Fruit fly (Drosophila melanogaster) whole organism, embryonic: ENCODE measurements around the gene Mrm2.
A peak's percentile ranks its signal among the peaks of the same experiment; 100 is the strongest.

Experiments
- Atf-2 ChIP-seq: fragments of 200-800 bp; sonication (Bioruptor generic); optimal IDR thresholded peaks from 2 replicates; lab custom pipeline; 2016; ENCODE audit warnings: missing biosample characterization, missing genetic modification characterization
- CG10274 ChIP-seq: fragments of 200-800 bp; sonication (Bioruptor generic); optimal IDR thresholded peaks from 3 replicates; lab custom pipeline; 2017; ENCODE audit warnings: missing biosample characterization, mild to moderate bottlenecking, missing genetic modification characterization
- CG10654 ChIP-seq: fragments of 200-800 bp; sonication (Bioruptor generic); optimal IDR thresholded peaks from 2 replicates; lab custom pipeline; 2016; ENCODE audit warnings: missing biosample characterization, missing genetic modification characterization
- CG11093 ChIP-seq: fragments of 200-800 bp; sonication (Bioruptor generic); IDR thresholded peaks from 3 replicates; pipeline ENCODE4 v1.3.6; 2022; ENCODE audit warnings: missing biosample characterization, missing genetic modification characterization
- CG11696 ChIP-seq: fragments of 200-800 bp; sonication (Bioruptor generic); IDR thresholded peaks from 2 replicates; pipeline ENCODE4 v1.3.6; 2022; ENCODE audit warnings: missing biosample characterization, missing genetic modification characterization
- CG12942 ChIP-seq: fragments of 200-800 bp; sonication (Bioruptor generic); optimal IDR thresholded peaks from 3 replicates; lab custom pipeline; 2016; ENCODE audit warnings: missing biosample characterization, missing genetic modification characterization
- CG13624 ChIP-seq: fragments of 200-800 bp; sonication (Bioruptor generic); optimal IDR thresholded peaks from 2 replicates; lab custom pipeline; 2016; ENCODE audit warnings: missing biosample characterization, missing genetic modification characterization
- CG1529 ChIP-seq: fragments of 200-800 bp; sonication (Bioruptor generic); optimal IDR thresholded peaks from 3 replicates; lab custom pipeline; 2018; ENCODE audit warnings: missing biosample characterization, missing genetic modification characterization
- CG17612 ChIP-seq: fragments of 200-800 bp; sonication (Bioruptor generic); IDR thresholded peaks from 2 replicates; pipeline ENCODE4 v1.3.6; 2022; ENCODE audit warnings: missing biosample characterization, missing genetic modification characterization
- CG3065 ChIP-seq: fragments of 200-800 bp; sonication (Bioruptor generic); optimal IDR thresholded peaks from 2 replicates; lab custom pipeline; 2016; ENCODE audit warnings: missing biosample characterization, missing genetic modification characterization
- CG33213 ChIP-seq: fragments of 200-800 bp; sonication (Bioruptor generic); optimal IDR thresholded peaks from 3 replicates; lab custom pipeline; 2016; ENCODE audit warnings: missing biosample characterization, missing genetic modification characterization
- CG4617 ChIP-seq: fragments of 200-800 bp; sonication (Bioruptor generic); optimal IDR thresholded peaks from 3 replicates; lab custom pipeline; 2016; ENCODE audit warnings: missing biosample characterization, missing genetic modification characterization, borderline replicate concordance
- CG5245 ChIP-seq: fragments of 200-800 bp; sonication (Bioruptor generic); optimal IDR thresholded peaks from 3 replicates; lab custom pipeline; 2016; ENCODE audit warnings: missing biosample characterization, missing genetic modification characterization
- CG6272 ChIP-seq: fragments of 200-800 bp; sonication (Bioruptor generic); IDR thresholded peaks from 2 replicates; pipeline ENCODE4 v1.3.6; 2022; ENCODE audit warnings: missing biosample characterization, missing genetic modification characterization
- CG7786 ChIP-seq: fragments of 200-800 bp; sonication (Bioruptor generic); optimal IDR thresholded peaks from 2 replicates; lab custom pipeline; 2016; ENCODE audit warnings: missing biosample characterization, missing genetic modification characterization
- CG8089 ChIP-seq: fragments of 200-800 bp; sonication (Bioruptor generic); optimal IDR thresholded peaks from 3 replicates; lab custom pipeline; 2016; ENCODE audit warnings: missing biosample characterization, missing genetic modification characterization
- CG8359 ChIP-seq: fragments of 200-800 bp; sonication (Bioruptor generic); optimal IDR thresholded peaks from 2 replicates; lab custom pipeline; 2017; ENCODE audit warnings: missing biosample characterization, mild to moderate bottlenecking, missing genetic modification characterization, borderline replicate concordance
- Dip3 ChIP-seq: fragments of 200-800 bp; sonication (Bioruptor generic); optimal IDR thresholded peaks from 3 replicates; lab custom pipeline; 2016; ENCODE audit warnings: missing biosample characterization, missing genetic modification characterization
- Doc2 ChIP-seq: fragments of 200-800 bp; sonication (Bioruptor generic); IDR thresholded peaks from 2 replicates; pipeline ENCODE4 v1.3.6; 2022; ENCODE audit warnings: missing biosample characterization, missing genetic modification characterization
- Doc3 ChIP-seq: fragments of 200-800 bp; sonication (Bioruptor generic); IDR thresholded peaks from 3 replicates; pipeline ENCODE4 v1.3.6; 2022; ENCODE audit warnings: missing biosample characterization, missing genetic modification characterization; ENCODE audit not compliant: partially characterized antibody
- Dref ChIP-seq: fragments of 200-800 bp; sonication (Bioruptor generic); IDR thresholded peaks from 2 replicates; pipeline ENCODE4 v1.3.6; 2022; ENCODE audit warnings: missing biosample characterization, missing genetic modification characterization
- Drgx ChIP-seq: fragments of 200-800 bp; sonication (Bioruptor generic); IDR thresholded peaks from 2 replicates; pipeline ENCODE4 v1.3.6; 2022; ENCODE audit warnings: missing biosample characterization, missing genetic modification characterization
- E2f2 ChIP-seq: fragments of 200-800 bp; sonication (Bioruptor generic); IDR thresholded peaks from 2 replicates; pipeline ENCODE4 v1.3.6; 2022; ENCODE audit warnings: missing biosample characterization, missing genetic modification characterization
- Fer3 ChIP-seq: fragments of 200-800 bp; sonication (Bioruptor generic); optimal IDR thresholded peaks from 2 replicates; lab custom pipeline; 2018; ENCODE audit warnings: missing biosample characterization, mild to moderate bottlenecking, missing genetic modification characterization, moderate library complexity
- Gug ChIP-seq: fragments of 200-800 bp; sonication (Bioruptor generic); IDR thresholded peaks from 4 replicates; pipeline ENCODE4 v1.3.6; 2022; ENCODE audit warnings: missing biosample characterization, missing genetic modification characterization
- HmgD ChIP-seq: fragments of 200-800 bp; sonication (Bioruptor generic); optimal IDR thresholded peaks from 3 replicates; lab custom pipeline; 2016; ENCODE audit warnings: missing biosample characterization, missing genetic modification characterization
- Hmx ChIP-seq: fragments of 200-800 bp; sonication (Bioruptor generic); optimal IDR thresholded peaks from 2 replicates; lab custom pipeline; 2016; ENCODE audit warnings: missing biosample characterization, missing genetic modification characterization
- Hr51 ChIP-seq, 2 experiments: fragments of 200-800 bp; sonication (Bioruptor generic); optimal IDR thresholded peaks; 2 replicates in 1 of 2; 3 replicates in 1 of 2; lab custom pipeline; 2016 to 2018; ENCODE audit warnings: missing biosample characterization in 2 of 2, missing genetic modification characterization in 2 of 2, mild to moderate bottlenecking in 1 of 2, moderate library complexity in 1 of 2
- Mrtf ChIP-seq: fragments of 200-800 bp; sonication (Bioruptor generic); IDR thresholded peaks from 3 replicates; pipeline ENCODE4 v1.3.6; 2022; ENCODE audit warnings: missing biosample characterization, missing genetic modification characterization
- amos ChIP-seq: fragments of 200-800 bp; sonication (Bioruptor generic); IDR thresholded peaks from 2 replicates; pipeline ENCODE4 v1.3.6; 2022; ENCODE audit warnings: missing biosample characterization, missing genetic modification characterization; ENCODE audit not compliant: partially characterized antibody
- bowl ChIP-seq: fragments of 200-800 bp; sonication (Bioruptor generic); IDR thresholded peaks from 2 replicates; pipeline ENCODE4 v1.3.6; 2022; ENCODE audit warnings: missing biosample characterization, missing genetic modification characterization
- chif ChIP-seq, 2 experiments: fragments of 200-800 bp; sonication (Bioruptor generic); optimal IDR thresholded peaks; 3 replicates each; lab custom pipeline; 2016; ENCODE audit warnings: missing biosample characterization in 2 of 2, missing genetic modification characterization in 2 of 2
- chm ChIP-seq: fragments of 200-800 bp; sonication (Bioruptor generic); IDR thresholded peaks from 2 replicates; pipeline ENCODE4 v1.3.6; 2022; ENCODE audit warnings: missing biosample characterization, missing genetic modification characterization
- crc ChIP-seq: fragments of 200-800 bp; sonication (Bioruptor generic); optimal IDR thresholded peaks from 2 replicates; lab custom pipeline; 2016; ENCODE audit warnings: missing biosample characterization, missing genetic modification characterization
- dan ChIP-seq: fragments of 200-800 bp; sonication (Bioruptor generic); IDR thresholded peaks from 2 replicates; pipeline ENCODE4 v1.3.6; 2022; ENCODE audit warnings: missing biosample characterization, missing genetic modification characterization
- danr ChIP-seq: fragments of 200-800 bp; sonication (Bioruptor generic); IDR thresholded peaks from 2 replicates; pipeline ENCODE4 v1.3.6; 2022; ENCODE audit warnings: missing biosample characterization, missing genetic modification characterization
- dpn ChIP-seq, 2 experiments: fragments of 200-800 bp; sonication (Bioruptor generic); optimal IDR thresholded peaks; 3 replicates each; lab custom pipeline; 2016; ENCODE audit warnings: missing biosample characterization in 2 of 2, missing genetic modification characterization in 2 of 2
- exex ChIP-seq: fragments of 200-800 bp; sonication (Bioruptor generic); optimal IDR thresholded peaks from 4 replicates; lab custom pipeline; 2018; ENCODE audit warnings: missing biosample characterization, mild to moderate bottlenecking, missing genetic modification characterization, moderate library complexity
- gem ChIP-seq: fragments of 200-800 bp; sonication (Bioruptor generic); optimal IDR thresholded peaks from 2 replicates; lab custom pipeline; 2019; ENCODE audit warnings: missing biosample characterization, mild to moderate bottlenecking, missing genetic modification characterization, moderate library complexity
- kay ChIP-seq: fragments of 200-800 bp; sonication (Bioruptor generic); optimal IDR thresholded peaks from 2 replicates; lab custom pipeline; 2016; ENCODE audit warnings: missing biosample characterization, missing genetic modification characterization
- lab ChIP-seq: fragments of 200-800 bp; sonication (Bioruptor generic); optimal IDR thresholded peaks from 3 replicates; lab custom pipeline; 2017; ENCODE audit warnings: missing biosample characterization, missing genetic modification characterization, mild to moderate bottlenecking, moderate library complexity, missing genetic modification reagents
- lilli ChIP-seq: fragments of 200-800 bp; sonication (Bioruptor generic); optimal IDR thresholded peaks from 3 replicates; lab custom pipeline; 2016; ENCODE audit warnings: missing biosample characterization, missing genetic modification characterization
- phol ChIP-seq: fragments of 200-800 bp; sonication (Bioruptor generic); optimal IDR thresholded peaks from 3 replicates; lab custom pipeline; 2018; ENCODE audit warnings: missing biosample characterization, mild to moderate bottlenecking, missing genetic modification characterization, moderate library complexity
- pros ChIP-seq: fragments of 200-800 bp; sonication (Bioruptor generic); optimal IDR thresholded peaks from 3 replicates; lab custom pipeline; 2019; ENCODE audit warnings: missing biosample characterization, mild to moderate bottlenecking, missing genetic modification characterization, moderate library complexity
- repo ChIP-seq: fragments of 200-800 bp; sonication (Bioruptor generic); optimal IDR thresholded peaks from 2 replicates; lab custom pipeline; 2016; ENCODE audit warnings: missing biosample characterization, missing genetic modification characterization
- rib ChIP-seq: fragments of 200-800 bp; sonication (Bioruptor generic); IDR thresholded peaks from 2 replicates; pipeline ENCODE4 v1.3.6; 2022; ENCODE audit warnings: missing biosample characterization, missing genetic modification characterization
- row ChIP-seq: fragments of 200-800 bp; sonication (Bioruptor generic); IDR thresholded peaks from 3 replicates; pipeline ENCODE4 v1.3.6; 2022; ENCODE audit warnings: missing biosample characterization, missing genetic modification characterization
- sr ChIP-seq: fragments of 200-800 bp; sonication (Bioruptor generic); IDR thresholded peaks from 3 replicates; pipeline ENCODE4 v1.3.6; 2022; ENCODE audit warnings: missing biosample characterization, missing genetic modification characterization
- wek ChIP-seq: fragments of 200-800 bp; sonication (Bioruptor generic); optimal IDR thresholded peaks from 3 replicates; lab custom pipeline; 2018; ENCODE audit warnings: missing biosample characterization, mild to moderate bottlenecking, missing genetic modification characterization, moderate library complexity

Gene Mrm2

dm6 chr3R:19863979-19864775, 2.8 kb downstream of the Mrm2 start, which contains the start of the genes CG4572 and CG4686 (continued):
- TF ChIP-seq Hr51 (GFP tag; optimal IDR thresholded peaks at IDR 0.05; lab: Kevin White, UChicago) (peak; percentile 57 to 77), sr (GFP tag; lab: Robert Waterston, UW) (peak; percentile 5; the same call in 1 of the 3 replicates), exex (peak; percentile 51), CG5245 (peak; percentile 36), Atf-2 (GFP tag; lab: Kevin White, UChicago) (peak; percentile 56), CG17612 (0 out of 2 replicates have a peak, but pooled peaks have one; percentile 49), chm (GFP tag; lab: Robert Waterston, UW) (no peak; the same call in 1 of the 2 replicates), dan (GFP tag; lab: Robert Waterston, UW) (no peak), Dref (GFP tag; lab: Robert Waterston, UW) (peak; percentile 23; the same call in 1 of the 2 replicates), CG12942 (GFP tag; lab: Kevin White, UChicago) (peak; percentile 73), CG7786 (GFP tag; lab: Kevin White, UChicago) (peak; percentile 71), rib (GFP tag; lab: Robert Waterston, UW) (peak; percentile 92), chif (GFP tag; optimal IDR thresholded peaks at IDR 0.05; lab: Kevin White, UChicago) (peak; percentile 60 to 62), repo (GFP tag; lab: Kevin White, UChicago) (peak; percentile 67), phol (tag; lab: Kevin White, UChicago) (peak; percentile 88), CG8089 (peak; percentile 34), dpn (GFP tag; optimal IDR thresholded peaks at IDR 0.05; lab: Kevin White, UChicago) (peak; percentile 78 to 80), kay (GFP tag; lab: Kevin White, UChicago) (no peak), Gug (peak; percentile 83; the same call in 3 of the 4 replicates), CG11696 (GFP tag; lab: Robert Waterston, UW) (no peak; the same call in none of the 2 replicates), CG11093 (peak; percentile 61; the same call in 1 of the 3 replicates), CG10654 (GFP tag; lab: Kevin White, UChicago) (peak; percentile 75), CG33213 (GFP tag; lab: Kevin White, UChicago) (peak; percentile 69), CG13624 (peak; percentile 96), Doc2 (GFP tag; lab: Robert Waterston, UW) (no peak), Hmx (peak; percentile 61), lilli (GFP tag; lab: Kevin White, UChicago) (peak; percentile 85), CG8359 (GFP tag; lab: Kevin White, UChicago) (no peak), Doc3 (GFP tag; lab: Robert Waterston, UW) (no peak), Drgx (GFP tag; lab: Robert Waterston, UW) (peak; percentile 79), HmgD (GFP tag; lab: Kevin White, UChicago) (peak; percentile 63), lab (GFP tag; lab: Kevin White, UChicago) (peak; percentile 80), CG3065 (GFP tag; lab: Kevin White, UChicago) (peak; percentile 28), wek (GFP tag; lab: Kevin White, UChicago) (no peak), amos (GFP tag; lab: Robert Waterston, UW) (no peak), row (GFP tag; lab: Robert Waterston, UW) (peak; percentile 89), Fer3 (tag; lab: Kevin White, UChicago) (peak; percentile 75), gem (peak; percentile 84), Dip3 (GFP tag; lab: Kevin White, UChicago) (peak; percentile 84), crc (peak; percentile 60), CG4617 (GFP tag; lab: Kevin White, UChicago) (peak; percentile 67), Mrtf (no peak; the same call in 2 of the 3 replicates), bowl (no peak), danr (GFP tag; lab: Robert Waterston, UW) (peak; percentile 75), E2f2 (GFP tag; lab: Robert Waterston, UW) (peak; percentile 55), CG1529 (peak; percentile 51), CG10274 (GFP tag; lab: Kevin White, UChicago) (peak; percentile 69), CG6272 (GFP tag; lab: Robert Waterston, UW) (peak; percentile 75), pros (GFP tag; lab: Kevin White, UChicago) (peak; percentile 35)
